Fruit fly (Drosophila melanogaster) whole organism, adult: ENCODE results near the gene CG43290.

Experiments
- CG5204 ChIP-seq: fragments of 200-800 bp; sonication (Bioruptor generic); optimal IDR thresholded peaks from 2 replicates; lab custom pipeline; 2016; ENCODE audit warnings: missing biosample characterization, missing genetic modification characterization
- Crg-1 ChIP-seq: fragments of 200-800 bp; sonication (Bioruptor generic); optimal IDR thresholded peaks from 2 replicates; lab custom pipeline; 2016; ENCODE audit warnings: missing biosample characterization, missing genetic modification characterization
- Hr96 ChIP-seq: fragments of 200-800 bp; sonication (Bioruptor generic); optimal IDR thresholded peaks from 2 replicates; lab custom pipeline; 2016; ENCODE audit warnings: missing biosample characterization, missing genetic modification characterization
- cnc ChIP-seq, 2 experiments: fragments of >200 bp; optimal IDR thresholded peaks; 2 replicates each; lab custom pipeline; 2017
- kay ChIP-seq: fragments of 200-800 bp; sonication (Bioruptor generic); peaks from one replicate; lab custom pipeline; 2016; ENCODE audit warnings: missing biosample characterization, missing genetic modification characterization, borderline replicate concordance
- ovo ChIP-seq: fragments of 200-800 bp; sonication (Bioruptor generic); optimal IDR thresholded peaks from 2 replicates; lab custom pipeline; 2016; ENCODE audit warnings: missing biosample characterization, missing genetic modification characterization
- tj ChIP-seq: fragments of 200-800 bp; sonication (Bioruptor generic); optimal IDR thresholded peaks from 3 replicates; lab custom pipeline; 2017; ENCODE audit warnings: missing biosample characterization, mild to moderate bottlenecking, missing genetic modification characterization, moderate library complexity
- toe ChIP-seq: fragments of 200-800 bp; sonication (Bioruptor generic); optimal IDR thresholded peaks from 2 replicates; lab custom pipeline; 2016; ENCODE audit warnings: missing biosample characterization, missing genetic modification characterization

DNA sequence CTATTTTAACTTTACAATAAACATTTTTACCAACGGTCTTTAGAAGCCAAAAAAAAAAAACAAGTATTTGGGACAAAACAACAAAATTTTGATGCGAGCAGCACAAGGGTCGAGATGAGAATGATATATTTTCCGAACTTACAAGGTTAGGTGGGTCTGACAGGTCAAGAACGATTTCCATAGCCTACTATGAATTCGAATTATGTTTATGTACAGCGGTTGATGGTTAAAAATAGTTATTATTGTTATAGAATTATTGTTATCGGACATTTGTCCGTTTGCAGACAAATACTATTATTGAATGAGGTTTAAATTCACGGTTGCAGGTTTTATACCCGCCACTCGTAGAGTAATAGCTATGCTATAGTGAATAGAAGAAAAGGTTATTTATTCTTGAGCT is 15.2 kb upstream of the CG43290 start, which contains the start of gene Mst84Dc:
- TF ChIP-seq tj (GFP tag; lab: Kevin White, UChicago) (no peak), kay (GFP tag; lab: Kevin White, UChicago) (no peak), toe (no peak), ovo (GFP tag; lab: Kevin White, UChicago) (no peak), cnc (optimal IDR thresholded peaks at IDR 0.05; lab: Kevin White, UChicago) (no peak), Crg-1 (GFP tag; lab: Kevin White, UChicago) (no peak), CG5204 (GFP tag; lab: Kevin White, UChicago) (no peak), Hr96 (no peak)
